Fruit fly (Drosophila melanogaster) whole organism, embryonic: ENCODE results near the gene CG8861.
A peak's percentile ranks its signal among the peaks of the same experiment; 100 is the strongest.

Experiments used
- CG10565 ChIP-seq: fragments of 200-800 bp; sonication (Bioruptor generic); optimal IDR thresholded peaks from 3 replicates; lab custom pipeline; 2016; ENCODE audit warnings: missing biosample characterization, mild to moderate bottlenecking, missing genetic modification characterization
- CG11093 ChIP-seq: fragments of 200-800 bp; sonication (Bioruptor generic); IDR thresholded peaks from 3 replicates; pipeline ENCODE4 v1.3.6; 2022; ENCODE audit warnings: missing biosample characterization, missing genetic modification characterization
- CG12769 ChIP-seq: fragments of 200-800 bp; sonication (Bioruptor generic); optimal IDR thresholded peaks from 2 replicates; lab custom pipeline; 2019; ENCODE audit warnings: missing biosample characterization, mild to moderate bottlenecking, missing genetic modification characterization, moderate library complexity
- CG13624 ChIP-seq: fragments of 200-800 bp; sonication (Bioruptor generic); optimal IDR thresholded peaks from 2 replicates; lab custom pipeline; 2016; ENCODE audit warnings: missing biosample characterization, missing genetic modification characterization
- CG16813 ChIP-seq: fragments of 200-800 bp; sonication (Bioruptor generic); IDR thresholded peaks from 3 replicates; pipeline ENCODE4 v1.3.6; 2022; ENCODE audit warnings: missing biosample characterization, missing genetic modification characterization; ENCODE audit not compliant: partially characterized antibody
- CG17361 ChIP-seq: fragments of 200-800 bp; sonication (Bioruptor generic); IDR thresholded peaks from 3 replicates; pipeline ENCODE4 v1.3.6; 2022; ENCODE audit warnings: missing biosample characterization, missing genetic modification characterization
- CG17385 ChIP-seq: fragments of 200-800 bp; sonication (Bioruptor generic); optimal IDR thresholded peaks from 3 replicates; lab custom pipeline; 2018; ENCODE audit warnings: missing biosample characterization, mild to moderate bottlenecking, missing genetic modification characterization
- CG2875 ChIP-seq: fragments of 200-800 bp; sonication (Bioruptor generic); optimal IDR thresholded peaks from 2 replicates; lab custom pipeline; 2017; ENCODE audit warnings: missing biosample characterization, mild to moderate bottlenecking, missing genetic modification characterization, missing genetic modification reagents
- CG3163 ChIP-seq: fragments of 200-800 bp; sonication (Bioruptor generic); optimal IDR thresholded peaks from 3 replicates; lab custom pipeline; 2016; ENCODE audit warnings: missing biosample characterization, missing genetic modification characterization
- CG3281 ChIP-seq: fragments of 200-800 bp; sonication (Bioruptor generic); optimal IDR thresholded peaks from 3 replicates; lab custom pipeline; 2017; ENCODE audit warnings: missing biosample characterization, mild to moderate bottlenecking, missing genetic modification characterization
- CG43689 ChIP-seq: fragments of 200-800 bp; sonication (Bioruptor generic); IDR thresholded peaks from 2 replicates; pipeline ENCODE4 v1.3.6; 2022; ENCODE audit warnings: missing biosample characterization, missing genetic modification characterization
- CG4404 ChIP-seq: fragments of 200-800 bp; sonication (Bioruptor generic); IDR thresholded peaks from 2 replicates; pipeline ENCODE4 v1.3.6; 2022; ENCODE audit warnings: missing biosample characterization, missing genetic modification characterization
- CG4730 ChIP-seq: fragments of 200-800 bp; sonication (Bioruptor generic); IDR thresholded peaks from 2 replicates; pipeline ENCODE4 v1.3.6; 2022; ENCODE audit warnings: missing biosample characterization, missing genetic modification characterization
- CG4820 ChIP-seq: fragments of 200-800 bp; sonication (Bioruptor generic); optimal IDR thresholded peaks from 3 replicates; lab custom pipeline; 2016; ENCODE audit warnings: missing biosample characterization, missing genetic modification characterization
- CG9215 ChIP-seq: fragments of 200-800 bp; sonication (Bioruptor generic); IDR thresholded peaks from 2 replicates; pipeline ENCODE4 v1.3.6; 2022; ENCODE audit warnings: missing biosample characterization, missing genetic modification characterization
- CG9932 ChIP-seq: fragments of 200-800 bp; sonication (Bioruptor generic); IDR thresholded peaks from 2 replicates; pipeline ENCODE4 v1.3.6; 2022; ENCODE audit warnings: missing biosample characterization, missing genetic modification characterization
- CHES-1-like ChIP-seq: fragments of 200-800 bp; sonication (Bioruptor generic); optimal IDR thresholded peaks from 2 replicates; lab custom pipeline; 2016; ENCODE audit warnings: missing biosample characterization, missing genetic modification characterization
- Chrac-16 ChIP-seq: fragments of 200-800 bp; sonication (Bioruptor generic); optimal IDR thresholded peaks from 3 replicates; lab custom pipeline; 2016; ENCODE audit warnings: missing biosample characterization, missing genetic modification characterization
- D19A ChIP-seq: fragments of 200-800 bp; optimal IDR thresholded peaks from 3 replicates; lab custom pipeline; 2019; ENCODE audit warnings: missing biosample characterization, mild to moderate bottlenecking, missing genetic modification characterization, moderate library complexity
- Dad ChIP-seq: fragments of 200-800 bp; sonication (Bioruptor generic); optimal IDR thresholded peaks from 3 replicates; lab custom pipeline; 2016; ENCODE audit warnings: missing biosample characterization, missing genetic modification characterization
- Doc3 ChIP-seq: fragments of 200-800 bp; sonication (Bioruptor generic); IDR thresholded peaks from 3 replicates; pipeline ENCODE4 v1.3.6; 2022; ENCODE audit warnings: missing biosample characterization, missing genetic modification characterization; ENCODE audit not compliant: partially characterized antibody
- ERR ChIP-seq: fragments of 200-800 bp; sonication (Bioruptor generic); optimal IDR thresholded peaks from 2 replicates; lab custom pipeline; 2016; ENCODE audit warnings: missing biosample characterization, missing genetic modification characterization
- Eip74EF ChIP-seq, 2 experiments: fragments of 200-800 bp in 1 of 2; fragments of >200 bp in 1 of 2; sonication (Bioruptor generic) in 1 of 2; optimal IDR thresholded peaks; 2 replicates each; lab custom pipeline; 2017 to 2019; ENCODE audit warnings: missing biosample characterization in 2 of 2, missing genetic modification characterization in 2 of 2, mild to moderate bottlenecking in 1 of 2, moderate library complexity in 1 of 2
- Hr39 ChIP-seq: fragments of >200 bp; optimal IDR thresholded peaks from 2 replicates; lab custom pipeline; 2017
- Jarid2 ChIP-seq: fragments of 200-800 bp; sonication (Bioruptor generic); optimal IDR thresholded peaks from 3 replicates; lab custom pipeline; 2017; ENCODE audit warnings: mild to moderate bottlenecking, missing biosample characterization, missing genetic modification reagents, missing genetic modification characterization
- Myb ChIP-seq: fragments of 200-800 bp; sonication (Bioruptor generic); optimal IDR thresholded peaks from 2 replicates; lab custom pipeline; 2016; ENCODE audit warnings: missing biosample characterization, missing genetic modification characterization
- NC2β ChIP-seq: fragments of 200-800 bp; sonication (Bioruptor generic); optimal IDR thresholded peaks from 2 replicates; lab custom pipeline; 2016; ENCODE audit warnings: missing biosample characterization, missing genetic modification characterization
- Scr ChIP-seq: fragments of 200-800 bp; sonication (Bioruptor generic); IDR thresholded peaks from 2 replicates; pipeline ENCODE4 v1.3.6; 2022; ENCODE audit warnings: missing biosample characterization, missing genetic modification characterization; ENCODE audit not compliant: partially characterized antibody
- Tbp ChIP-seq: fragments of >200 bp; optimal IDR thresholded peaks from 2 replicates; lab custom pipeline; 2018; ENCODE audit warnings: missing biosample characterization, missing genetic modification characterization
- amos ChIP-seq: fragments of 200-800 bp; sonication (Bioruptor generic); IDR thresholded peaks from 2 replicates; pipeline ENCODE4 v1.3.6; 2022; ENCODE audit warnings: missing biosample characterization, missing genetic modification characterization; ENCODE audit not compliant: partially characterized antibody
- ase ChIP-seq: fragments of 200-800 bp; sonication (Bioruptor generic); IDR thresholded peaks from 3 replicates; pipeline ENCODE4 v1.3.6; 2022; ENCODE audit warnings: missing biosample characterization, missing genetic modification characterization
- ato ChIP-seq: fragments of 200-800 bp; sonication (Bioruptor generic); IDR thresholded peaks from 2 replicates; pipeline ENCODE4 v1.3.6; 2022; ENCODE audit warnings: missing biosample characterization, missing genetic modification characterization; ENCODE audit not compliant: partially characterized antibody
- bcd ChIP-seq: fragments of 200-800 bp; sonication (Bioruptor generic); optimal IDR thresholded peaks from 2 replicates; lab custom pipeline; 2017; ENCODE audit warnings: missing biosample characterization, mild to moderate bottlenecking, missing genetic modification characterization
- da ChIP-seq: fragments of 200-800 bp; sonication (Bioruptor generic); optimal IDR thresholded peaks from 2 replicates; lab custom pipeline; 2016; ENCODE audit warnings: missing biosample characterization, missing genetic modification characterization
- dm ChIP-seq: fragments of 200-800 bp; sonication (Bioruptor generic); optimal IDR thresholded peaks from 3 replicates; lab custom pipeline; 2016; ENCODE audit warnings: missing biosample characterization, missing genetic modification characterization
- dmrt99B ChIP-seq: fragments of 200-800 bp; sonication (Bioruptor generic); optimal IDR thresholded peaks from 2 replicates; lab custom pipeline; 2018; ENCODE audit warnings: missing biosample characterization, mild to moderate bottlenecking, missing genetic modification characterization, moderate library complexity
- dysf ChIP-seq: fragments of 200-800 bp; sonication (Bioruptor generic); IDR thresholded peaks from 3 replicates; pipeline ENCODE4 v1.3.6; 2022; ENCODE audit warnings: missing biosample characterization, missing genetic modification characterization
- ftz-f1 ChIP-seq: fragments of 200-800 bp; sonication (Bioruptor generic); optimal IDR thresholded peaks from 2 replicates; lab custom pipeline; 2016; ENCODE audit warnings: missing biosample characterization, missing genetic modification characterization
- gce ChIP-seq: fragments of 200-800 bp; sonication (Bioruptor generic); IDR thresholded peaks from 3 replicates; pipeline ENCODE4 v1.3.6; 2022; ENCODE audit warnings: missing biosample characterization, missing genetic modification characterization
- hbn ChIP-seq: fragments of 200-800 bp; sonication (Bioruptor generic); IDR thresholded peaks from 2 replicates; pipeline ENCODE4 v1.3.6; 2022; ENCODE audit warnings: missing biosample characterization, missing genetic modification characterization; ENCODE audit not compliant: partially characterized antibody
- ind ChIP-seq: fragments of 200-800 bp; sonication (Bioruptor generic); optimal IDR thresholded peaks from 3 replicates; lab custom pipeline; 2016; ENCODE audit warnings: missing biosample characterization, missing genetic modification characterization
- kni ChIP-seq: fragments of 200-800 bp; sonication (Bioruptor generic); optimal IDR thresholded peaks from 3 replicates; lab custom pipeline; 2017; ENCODE audit warnings: mild to moderate bottlenecking, missing biosample characterization, missing genetic modification reagents, missing genetic modification characterization
- lbe ChIP-seq: fragments of 200-800 bp; sonication (Bioruptor generic); optimal IDR thresholded peaks from 2 replicates; lab custom pipeline; 2016; ENCODE audit warnings: missing biosample characterization, mild to moderate bottlenecking, missing genetic modification characterization
- odd ChIP-seq: fragments of 200-800 bp; sonication (Bioruptor generic); optimal IDR thresholded peaks from 2 replicates; lab custom pipeline; 2017; ENCODE audit warnings: missing biosample characterization, mild to moderate bottlenecking, missing genetic modification characterization
- otp ChIP-seq: fragments of 200-800 bp; sonication (Bioruptor generic); IDR thresholded peaks from 3 replicates; pipeline ENCODE4, ENCODE4 v1.3.6; 2022; ENCODE audit warnings: missing biosample characterization, missing genetic modification characterization
- sc ChIP-seq, 3 experiments: fragments of >200 bp in 2 of 3; fragments of 200-800 bp in 1 of 3; sonication (Bioruptor generic) in 1 of 3; optimal IDR thresholded peaks; 2 replicates in 2 of 3; 3 replicates in 1 of 3; lab custom pipeline; 2017; ENCODE audit warnings: mild to moderate bottlenecking in 1 of 3, missing biosample characterization in 1 of 3, missing genetic modification characterization in 1 of 3, missing genetic modification reagents in 1 of 3
- slbo ChIP-seq: fragments of 200-800 bp; sonication (Bioruptor generic); IDR thresholded peaks from 2 replicates; pipeline ENCODE4 v1.3.6; 2022; ENCODE audit warnings: missing biosample characterization, missing genetic modification characterization
- twi ChIP-seq: fragments of 200-800 bp; optimal IDR thresholded peaks from 2 replicates; lab custom pipeline; 2019; ENCODE audit warnings: missing biosample characterization, mild to moderate bottlenecking, missing genetic modification characterization, moderate library complexity
- vnd ChIP-seq: fragments of 200-800 bp; sonication (Bioruptor generic); IDR thresholded peaks from 3 replicates; pipeline ENCODE4 v1.3.6; 2022; ENCODE audit warnings: missing biosample characterization, missing genetic modification characterization; ENCODE audit not compliant: partially characterized antibody
- zen2 ChIP-seq: fragments of 200-800 bp; sonication (Bioruptor generic); IDR thresholded peaks from 3 replicates; pipeline ENCODE4 v1.3.6; 2022; ENCODE audit warnings: missing biosample characterization, missing genetic modification characterization; ENCODE audit not compliant: partially characterized antibody

CG8861 gene

dm6 chr3R:9260421-9260973 is 67.8 kb downstream of the CG8861 start, which contains the start of gene ATP6AP2 (continued):
- no peak for TF ChIP-seq CG11093 (GFP tag; lab: Robert Waterston, UW)
- TF ChIP-seq CG9215 (GFP tag; lab: Robert Waterston, UW): no peak
- peak; percentile 10 for TF ChIP-seq Dad
- peak; percentile 43 for TF ChIP-seq lbe (GFP tag; lab: Kevin White, UChicago)
- no peak for TF ChIP-seq CG4730 (GFP tag; lab: Robert Waterston, UW)
- TF ChIP-seq CG17385 (GFP tag; lab: Kevin White, UChicago): peak; percentile 38
- no peak for TF ChIP-seq da (GFP tag; lab: Kevin White, UChicago)
- TF ChIP-seq CG4820 (GFP tag; lab: Kevin White, UChicago): peak; percentile 27
- TF ChIP-seq odd (GFP tag; lab: Kevin White, UChicago): no peak
- no peak for TF ChIP-seq CG12769 (tag; lab: Kevin White, UChicago)
- peak; percentile 77 for TF ChIP-seq hbn
- TF ChIP-seq zen2: peak; percentile 48; the same call in 2 of the 3 replicates
- TF ChIP-seq NC2β: no peak
- TF ChIP-seq CG13624 (GFP tag; lab: Kevin White, UChicago): peak; percentile 6
- no peak for TF ChIP-seq gce (GFP tag; lab: Robert Waterston, UW)
- TF ChIP-seq CG4404 (GFP tag; lab: Robert Waterston, UW): no peak
- peak; percentile 39; the same call in 1 of the 2 replicates for TF ChIP-seq ato (GFP tag; lab: Robert Waterston, UW)
- TF ChIP-seq Scr: peak; percentile 79
- no peak for TF ChIP-seq dmrt99B (tag; lab: Kevin White, UChicago)
- TF ChIP-seq Chrac-16: peak; percentile 44
- peak; percentile 47 for TF ChIP-seq ind (GFP tag; lab: Kevin White, UChicago)
- TF ChIP-seq dm (GFP tag; lab: Kevin White, UChicago): peak; percentile 32
- peak; percentile 46 for TF ChIP-seq twi (tag; lab: Kevin White, UChicago)
- TF ChIP-seq CG3163: no peak
- TF ChIP-seq otp (GFP tag; lab: Robert Waterston, UW): no peak
- TF ChIP-seq CHES-1-like (GFP tag; lab: Kevin White, UChicago): peak; percentile 26
- no peak for TF ChIP-seq Myb (GFP tag; lab: Kevin White, UChicago)
- no peak for TF ChIP-seq Eip74EF (GFP tag; optimal IDR thresholded peaks at IDR 0.05; lab: Kevin White, UChicago)
- peak; percentile 64; the same call in 2 of the 3 replicates for TF ChIP-seq dysf (GFP tag; lab: Robert Waterston, UW)
- TF ChIP-seq Jarid2 (GFP tag; lab: Kevin White, UChicago): no peak
- peak; percentile 5 for TF ChIP-seq ftz-f1
- peak; percentile 85 for TF ChIP-seq CG16813
- TF ChIP-seq ERR: no peak
- TF ChIP-seq sc (optimal IDR thresholded peaks at IDR 0.05; lab: Kevin White, UChicago): no peak
- no peak for TF ChIP-seq sc (GFP tag; optimal IDR thresholded peaks at IDR 0.05; lab: Kevin White, UChicago)
- peak; percentile 36 for TF ChIP-seq bcd (GFP tag; lab: Kevin White, UChicago)
- no peak for TF ChIP-seq CG10565 (GFP tag; lab: Kevin White, UChicago)
- TF ChIP-seq vnd (GFP tag; lab: Robert Waterston, UW): peak; percentile 79
- no peak for TF ChIP-seq Tbp (GFP tag; lab: Kevin White, UChicago)
- no peak for TF ChIP-seq Hr39 (lab: Kevin White, UChicago)
- peak; percentile 84 for TF ChIP-seq amos
- no peak; the same call in 1 of the 3 replicates for TF ChIP-seq CG17361 (GFP tag; lab: Robert Waterston, UW)
- peak; percentile 14 for TF ChIP-seq kni (GFP tag; lab: Kevin White, UChicago)
- TF ChIP-seq D19A (tag; lab: Kevin White, UChicago): no peak
- TF ChIP-seq CG2875 (GFP tag; lab: Kevin White, UChicago): peak; percentile 19
- TF ChIP-seq slbo (GFP tag; lab: Robert Waterston, UW): peak; percentile 74
- TF ChIP-seq CG9932 (GFP tag; lab: Robert Waterston, UW): peak; percentile 84
- TF ChIP-seq CG3281 (GFP tag; lab: Kevin White, UChicago): peak; percentile 60
- no peak for TF ChIP-seq CG43689 (GFP tag; lab: Robert Waterston, UW)
- TF ChIP-seq ase (GFP tag; lab: Robert Waterston, UW): no peak; the same call in 2 of the 3 replicates
- TF ChIP-seq Doc3 (GFP tag; lab: Robert Waterston, UW): peak; percentile 68
